Fruit fly (Drosophila melanogaster) whole organism: Measurements from ENCODE around the gene CG42269.

ENCODE experiments used
- CG8478 ChIP-seq: fragments of >200 bp; optimal IDR thresholded peaks from 2 replicates; lab custom pipeline; 2018; ENCODE audit warnings: inconsistent platforms
- Dll ChIP-seq: fragments of >200 bp; optimal IDR thresholded peaks from 2 replicates; lab custom pipeline; 2017
- EcR ChIP-seq, 2 experiments: fragments of >200 bp; optimal IDR thresholded peaks; 2 replicates each; lab custom pipeline; 2017; ENCODE audit warnings: missing biosample characterization in 2 of 2, missing genetic modification characterization in 2 of 2, missing genetic modification reagents in 2 of 2
- pan ChIP-seq: fragments of >200 bp; optimal IDR thresholded peaks from 2 replicates; lab custom pipeline; 2017
- psq ChIP-seq: fragments of >200 bp; optimal IDR thresholded peaks from 2 replicates; lab custom pipeline; 2017
- usp ChIP-seq: fragments of >200 bp; optimal IDR thresholded peaks from 2 replicates; lab custom pipeline; 2017; ENCODE audit warnings: missing biosample characterization, missing genetic modification characterization, mixed read lengths

The CG42269 gene

dm6 chr3L:6065881-6066389 lies at the start of gene CG42269:
Gene CG42269, plus strand, starts transcription at chr3L:6066296.
- TF ChIP-seq EcR (GFP tag; optimal IDR thresholded peaks at IDR 0.05; lab: Kevin White, UChicago) (no peak), CG8478 (no peak), usp (GFP tag; lab: Kevin White, UChicago) (no peak), pan (no peak), psq (no peak), Dll (no peak)

- TF ChIP-seq psq (no peak), CG8478 (no peak), Dll (no peak), pan (no peak), EcR (GFP tag; optimal IDR thresholded peaks at IDR 0.05; lab: Kevin White, UChicago) (no peak), usp (GFP tag; lab: Kevin White, UChicago) (no peak)
Measured at dm6 chr3L:6022142-6022541, 44.0 kb upstream of the CG42269 start.

dm6 chr3L:6033008-6033407 lies 33.1 kb upstream of the CG42269 start:
- TF ChIP-seq CG8478 (no peak), EcR (GFP tag; optimal IDR thresholded peaks at IDR 0.05; lab: Kevin White, UChicago) (no peak), usp (GFP tag; lab: Kevin White, UChicago) (no peak), Dll (no peak), psq (no peak), pan (no peak)

- TF ChIP-seq usp (GFP tag; lab: Kevin White, UChicago) (no peak), psq (no peak), EcR (GFP tag; optimal IDR thresholded peaks at IDR 0.05; lab: Kevin White, UChicago) (no peak), Dll (no peak), pan (no peak), CG8478 (no peak)
Measured at dm6 chr3L:6034511-6034910, 31.6 kb upstream of the CG42269 start, which contains the start of gene CG10477. Gene CG10477, minus strand, starts transcription at chr3L:6034611.

- TF ChIP-seq usp (GFP tag; lab: Kevin White, UChicago) (no peak), Dll (no peak), CG8478 (no peak), EcR (GFP tag; optimal IDR thresholded peaks at IDR 0.05; lab: Kevin White, UChicago) (no peak), psq (no peak), pan (no peak)
Measured at dm6 chr3L:6034916-6035315, 31.2 kb upstream of the CG42269 start, which contains the start of gene yip7. Gene yip7, plus strand, starts transcription at chr3L:6035216.

dm6 chr3L:6036141-6036540 lies 30.0 kb upstream of the CG42269 start:
- TF ChIP-seq CG8478 (no peak), pan (no peak), EcR (GFP tag; optimal IDR thresholded peaks at IDR 0.05; lab: Kevin White, UChicago) (no peak), usp (GFP tag; lab: Kevin White, UChicago) (no peak), Dll (no peak)

- TF ChIP-seq psq (no peak), EcR (GFP tag; optimal IDR thresholded peaks at IDR 0.05; lab: Kevin White, UChicago) (no peak), pan (no peak), Dll (no peak), usp (GFP tag; lab: Kevin White, UChicago) (no peak), CG8478 (no peak)
Measured at dm6 chr3L:6036811-6037210, 29.3 kb upstream of the CG42269 start, which contains the start of gene CG6462. Gene CG6462, plus strand, starts transcription at chr3L:6037111.

- no peak for TF ChIP-seq usp (GFP tag; lab: Kevin White, UChicago)
- TF ChIP-seq psq: no peak
- no peak for TF ChIP-seq CG8478
- TF ChIP-seq EcR (GFP tag; optimal IDR thresholded peaks at IDR 0.05; lab: Kevin White, UChicago): no peak
- TF ChIP-seq pan: no peak
- TF ChIP-seq Dll: no peak
Measured at dm6 chr3L:6038720-6039205, 27.3 kb upstream of the CG42269 start, which contains the start of gene Jon65Aiv. Gene Jon65Aiv, plus strand, starts transcription at chr3L:6039155.

dm6 chr3L:6050230-6050807 lies 15.8 kb upstream of the CG42269 start, which contains the start of gene Jon65Aiii:
Gene Jon65Aiii, plus strand, starts transcription at chr3L:6050757.
- TF ChIP-seq EcR (GFP tag; optimal IDR thresholded peaks at IDR 0.05; lab: Kevin White, UChicago) (no peak), Dll (no peak), psq (no peak), usp (GFP tag; lab: Kevin White, UChicago) (no peak), pan (no peak), CG8478 (no peak)

dm6 chr3L:6052021-6052420 lies 14.1 kb upstream of the CG42269 start, which contains the start of gene Jon65Aii:
Gene Jon65Aii, plus strand, starts transcription at chr3L:6052321.
- TF ChIP-seq CG8478 (no peak), usp (GFP tag; lab: Kevin White, UChicago) (no peak), psq (no peak), pan (no peak), Dll (no peak)

- no peak for TF ChIP-seq Dll
- no peak for TF ChIP-seq pan
- TF ChIP-seq usp (GFP tag; lab: Kevin White, UChicago): no peak
- no peak for TF ChIP-seq EcR (GFP tag; optimal IDR thresholded peaks at IDR 0.05; lab: Kevin White, UChicago)
- no peak for TF ChIP-seq CG8478
- no peak for TF ChIP-seq psq
Measured at dm6 chr3L:6054343-6054742, 11.8 kb upstream of the CG42269 start, which contains the start of gene Jon65Ai. Gene Jon65Ai, minus strand, starts transcription at chr3L:6054443.

dm6 chr3L:6054803-6055202 lies 11.3 kb upstream of the CG42269 start, which contains the start of gene tant:
Gene tant, plus strand, starts transcription at chr3L:6055136.
- TF ChIP-seq CG8478 (no peak), usp (GFP tag; lab: Kevin White, UChicago) (no peak), psq (no peak), pan (no peak), Dll (no peak), EcR (GFP tag; optimal IDR thresholded peaks at IDR 0.05; lab: Kevin White, UChicago) (no peak)

- TF ChIP-seq usp (GFP tag; lab: Kevin White, UChicago) (no peak), Dll (no peak), psq (no peak), EcR (GFP tag; optimal IDR thresholded peaks at IDR 0.05; lab: Kevin White, UChicago) (no peak), pan (no peak), CG8478 (no peak)
Measured at dm6 chr3L:6059062-6059708, 6.9 kb upstream of the CG42269 start, which contains the start of gene CG6592. Gene CG6592, plus strand, starts transcription at chr3L:6059658.
